Fruit fly (Drosophila melanogaster) whole organism, wandering third instar larva: ENCODE measurements around the gene CG42526.

Experiments used
- Abd-B ChIP-seq: fragments of >200 bp; optimal IDR thresholded peaks from 2 replicates; lab custom pipeline; 2017; ENCODE audit warnings: missing biosample characterization, missing genetic modification characterization
- CG32264 ChIP-seq: fragments of 200-800 bp; sonication (Bioruptor generic); optimal IDR thresholded peaks from 2 replicates; lab custom pipeline; 2016; ENCODE audit warnings: missing biosample characterization, missing genetic modification characterization
- CrebA ChIP-seq: fragments of 200-800 bp; sonication (Bioruptor generic); optimal IDR thresholded peaks from 2 replicates; lab custom pipeline; 2016; ENCODE audit warnings: missing biosample characterization, mild to moderate bottlenecking, missing genetic modification characterization, borderline replicate concordance
- Dfd ChIP-seq: fragments of >200 bp; optimal IDR thresholded peaks from 2 replicates; lab custom pipeline; 2017; ENCODE audit warnings: missing biosample characterization, missing genetic modification characterization
- Dif ChIP-seq: fragments of 200-275, 200-300 bp; sonication (Bioruptor generic); optimal IDR thresholded peaks from 2 replicates; lab custom pipeline; 2018; ENCODE audit warnings: missing biosample characterization, missing genetic modification characterization; ENCODE audit not compliant: partially characterized antibody
- GATAd ChIP-seq: sonication (Bioruptor generic); optimal IDR thresholded peaks from 2 replicates; lab custom pipeline; 2016; ENCODE audit warnings: missing biosample characterization, missing genetic modification characterization
- HLH106 ChIP-seq: fragments of 200-800 bp; optimal IDR thresholded peaks from 3 replicates; lab custom pipeline; 2019; ENCODE audit warnings: missing biosample characterization, mild to moderate bottlenecking, missing genetic modification characterization, moderate library complexity
- Hnf4 ChIP-seq: fragments of 200-800 bp; sonication (Bioruptor generic); optimal IDR thresholded peaks from 2 replicates; lab custom pipeline; 2016; ENCODE audit warnings: missing biosample characterization, mild to moderate bottlenecking, missing genetic modification characterization
- Hr78 ChIP-seq: fragments of >200 bp; optimal IDR thresholded peaks from 2 replicates; lab custom pipeline; 2017; ENCODE audit warnings: missing biosample characterization, missing genetic modification characterization
- Hr83 ChIP-seq: fragments of 200-300 bp; sonication (Bioruptor generic); optimal IDR thresholded peaks from 2 replicates; lab custom pipeline; 2016; ENCODE audit warnings: missing biosample characterization, mild to moderate bottlenecking, missing genetic modification characterization, moderate library complexity; ENCODE audit not compliant: poor library complexity, severe bottlenecking
- Jra ChIP-seq: sonication (Bioruptor generic); optimal IDR thresholded peaks from 2 replicates; lab custom pipeline; 2016; ENCODE audit warnings: missing biosample characterization, missing genetic modification characterization
- Mio ChIP-seq: sonication (Bioruptor generic); optimal IDR thresholded peaks from 2 replicates; lab custom pipeline; 2016; ENCODE audit warnings: missing biosample characterization, missing genetic modification characterization
- Myc ChIP-seq: fragments of >200 bp; optimal IDR thresholded peaks from 2 replicates; lab custom pipeline; 2017
- OdsH ChIP-seq: fragments of 200-800 bp; sonication (Bioruptor generic); optimal IDR thresholded peaks from 2 replicates; lab custom pipeline; 2016; ENCODE audit warnings: missing biosample characterization, mild to moderate bottlenecking, missing genetic modification characterization
- Rel ChIP-seq, 2 experiments: fragments of 200-800 bp; sonication (Bioruptor generic) in 1 of 2; optimal IDR thresholded peaks; 2 replicates in 1 of 2; 3 replicates in 1 of 2; lab custom pipeline; 2016 to 2019; ENCODE audit warnings: mild to moderate bottlenecking in 2 of 2, missing biosample characterization in 2 of 2, missing genetic modification characterization in 2 of 2, moderate library complexity in 1 of 2
- Sp1 ChIP-seq: fragments of 200-800 bp; sonication (Bioruptor generic); optimal IDR thresholded peaks from 3 replicates; lab custom pipeline; 2019; ENCODE audit warnings: missing biosample characterization, mild to moderate bottlenecking, missing genetic modification characterization, moderate library complexity
- Vsx2 ChIP-seq: fragments of 200-300, 225-300 bp; sonication (Bioruptor generic); optimal IDR thresholded peaks from 2 replicates; lab custom pipeline; 2018; ENCODE audit warnings: missing biosample characterization, missing genetic modification characterization; ENCODE audit not compliant: partially characterized antibody
- br ChIP-seq: fragments of 200-800 bp; sonication (Bioruptor generic); optimal IDR thresholded peaks from 2 replicates; lab custom pipeline; 2016; ENCODE audit warnings: missing biosample characterization, missing genetic modification characterization
- brk ChIP-seq: fragments of 200-800 bp; sonication (Bioruptor generic); optimal IDR thresholded peaks from 2 replicates; lab custom pipeline; 2016; ENCODE audit warnings: missing biosample characterization, mild to moderate bottlenecking, missing genetic modification characterization
- dl ChIP-seq, 2 experiments: fragments of 175-275, 200-275 bp in 1 of 2; fragments of 200-275 bp in 1 of 2; sonication (Bioruptor generic); optimal IDR thresholded peaks; lab custom pipeline; 2018; ENCODE audit warnings: mild to moderate bottlenecking in 2 of 2, missing biosample characterization in 2 of 2, missing genetic modification characterization in 2 of 2, moderate library complexity in 2 of 2; ENCODE audit not compliant: partially characterized antibody in 2 of 2, insufficient read depth in 1 of 2
- dsf ChIP-seq: sonication (Bioruptor generic); optimal IDR thresholded peaks from 2 replicates; lab custom pipeline; 2016; ENCODE audit warnings: missing biosample characterization, missing genetic modification characterization, borderline replicate concordance
- ey ChIP-seq: fragments of 200-800 bp; sonication (Bioruptor generic); optimal IDR thresholded peaks from 2 replicates; lab custom pipeline; 2016; ENCODE audit warnings: missing biosample characterization, missing genetic modification characterization
- foxo ChIP-seq, 2 experiments: fragments of 200-800 bp; sonication (Bioruptor generic); optimal IDR thresholded peaks; 2 replicates in 1 of 2; 3 replicates in 1 of 2; lab custom pipeline; 2016 to 2017; ENCODE audit warnings: missing biosample characterization in 2 of 2, missing genetic modification characterization in 2 of 2
- fru ChIP-seq: fragments of 200-800 bp; sonication (Bioruptor generic); optimal IDR thresholded peaks from 3 replicates; lab custom pipeline; 2016; ENCODE audit warnings: missing biosample characterization, mild to moderate bottlenecking, missing genetic modification characterization
- h ChIP-seq: fragments of 200-800 bp; sonication (Bioruptor generic); optimal IDR thresholded peaks from 3 replicates; lab custom pipeline; 2016; ENCODE audit warnings: missing biosample characterization, mild to moderate bottlenecking, missing genetic modification characterization
- jim ChIP-seq: fragments of 175-275, 200-325 bp; sonication (Bioruptor generic); optimal IDR thresholded peaks from 2 replicates; lab custom pipeline; 2016; ENCODE audit warnings: missing biosample characterization, mild to moderate bottlenecking, missing genetic modification characterization
- psq ChIP-seq: fragments of 200-800 bp; sonication (Bioruptor generic); optimal IDR thresholded peaks from 3 replicates; lab custom pipeline; 2017; ENCODE audit warnings: missing biosample characterization, mild to moderate bottlenecking, missing genetic modification characterization, moderate library complexity
- rgr ChIP-seq: fragments of 200-800 bp; sonication (Bioruptor generic); optimal IDR thresholded peaks from 3 replicates; lab custom pipeline; 2016; ENCODE audit warnings: missing biosample characterization, mild to moderate bottlenecking, missing genetic modification characterization
- sage ChIP-seq: fragments of 200-800 bp; sonication (Bioruptor generic); optimal IDR thresholded peaks from 2 replicates; lab custom pipeline; 2016; ENCODE audit warnings: missing biosample characterization, mild to moderate bottlenecking, missing genetic modification characterization
- sv ChIP-seq: fragments of 200-800 bp; sonication (Bioruptor generic); optimal IDR thresholded peaks from 3 replicates; lab custom pipeline; 2016; ENCODE audit warnings: missing biosample characterization, missing genetic modification characterization
- tai ChIP-seq: sonication (Bioruptor generic); optimal IDR thresholded peaks from 2 replicates; lab custom pipeline; 2016; ENCODE audit warnings: missing biosample characterization, missing genetic modification characterization
- usp ChIP-seq: fragments of >200 bp; optimal IDR thresholded peaks from 2 replicates; lab custom pipeline; 2017; ENCODE audit warnings: missing biosample characterization, missing genetic modification characterization
- woc ChIP-seq: sonication (Bioruptor generic); optimal IDR thresholded peaks from 2 replicates; lab custom pipeline; 2016; ENCODE audit warnings: missing biosample characterization, mild to moderate bottlenecking, missing genetic modification characterization

CG42526 gene

DNA sequence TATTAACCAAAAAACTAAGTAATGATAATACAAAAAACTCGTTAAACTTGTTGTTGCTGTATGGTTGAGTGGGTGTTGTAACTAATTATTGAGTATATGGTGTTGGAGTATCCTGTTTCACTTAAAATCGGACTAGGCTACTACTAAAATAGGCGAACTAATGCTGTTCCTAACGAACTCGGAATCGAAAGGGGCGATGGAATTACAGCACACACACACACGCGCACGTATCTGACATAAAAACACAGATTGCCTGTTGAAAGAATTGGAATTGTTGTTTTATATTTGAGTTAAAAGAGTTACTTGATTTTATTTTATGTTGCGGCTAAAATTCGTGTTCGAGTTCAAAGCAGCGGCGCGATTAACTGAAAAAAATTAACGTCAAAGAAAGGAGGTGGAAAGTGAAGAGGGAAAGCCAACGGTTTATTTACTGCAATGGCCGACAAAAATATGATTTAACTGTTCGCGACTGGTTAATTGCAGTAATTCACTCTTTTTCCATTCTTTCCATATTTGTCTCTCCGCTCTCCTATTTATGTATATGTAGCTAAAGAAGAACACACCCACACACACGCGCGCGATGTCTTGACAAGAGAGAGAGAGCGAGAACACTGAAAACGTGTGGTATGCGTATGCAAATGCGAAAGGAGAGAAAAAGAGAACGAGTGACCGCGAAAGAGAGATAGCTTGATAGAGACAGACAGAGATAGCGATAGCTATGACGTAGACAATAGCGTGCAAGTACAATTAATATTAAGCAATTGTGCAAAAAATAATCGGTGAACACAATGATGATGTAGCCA lies 33.6 kb downstream of the CG42526 start:
- TF ChIP-seq CrebA (GFP tag; lab: Kevin White, UChicago), result peak; percentile 66
- TF ChIP-seq Jra (GFP tag; lab: Kevin White, UChicago), result peak; percentile 16
- TF ChIP-seq dl (GFP tag; optimal IDR thresholded peaks at IDR 0.05; lab: Kevin White, UChicago; ENCODE audit: insufficient read depth in 1 of 2, partially characterized antibody in 2 of 2), result peak; percentile 66 to 89
- TF ChIP-seq HLH106 (tag; lab: Kevin White, UChicago), result no peak
- peak; percentile 17 for TF ChIP-seq sage (GFP tag; lab: Kevin White, UChicago)
- TF ChIP-seq Dif (GFP tag; lab: Kevin White, UChicago), result peak; percentile 92
- no peak for TF ChIP-seq Mio (GFP tag; lab: Kevin White, UChicago)
- no peak for TF ChIP-seq sv
- TF ChIP-seq fru, result peak; percentile 73
- no peak for TF ChIP-seq GATAd (GFP tag; lab: Kevin White, UChicago)
- no peak for TF ChIP-seq OdsH (GFP tag; lab: Kevin White, UChicago)
- TF ChIP-seq psq (GFP tag; lab: Kevin White, UChicago), result peak; percentile 57

DNA sequence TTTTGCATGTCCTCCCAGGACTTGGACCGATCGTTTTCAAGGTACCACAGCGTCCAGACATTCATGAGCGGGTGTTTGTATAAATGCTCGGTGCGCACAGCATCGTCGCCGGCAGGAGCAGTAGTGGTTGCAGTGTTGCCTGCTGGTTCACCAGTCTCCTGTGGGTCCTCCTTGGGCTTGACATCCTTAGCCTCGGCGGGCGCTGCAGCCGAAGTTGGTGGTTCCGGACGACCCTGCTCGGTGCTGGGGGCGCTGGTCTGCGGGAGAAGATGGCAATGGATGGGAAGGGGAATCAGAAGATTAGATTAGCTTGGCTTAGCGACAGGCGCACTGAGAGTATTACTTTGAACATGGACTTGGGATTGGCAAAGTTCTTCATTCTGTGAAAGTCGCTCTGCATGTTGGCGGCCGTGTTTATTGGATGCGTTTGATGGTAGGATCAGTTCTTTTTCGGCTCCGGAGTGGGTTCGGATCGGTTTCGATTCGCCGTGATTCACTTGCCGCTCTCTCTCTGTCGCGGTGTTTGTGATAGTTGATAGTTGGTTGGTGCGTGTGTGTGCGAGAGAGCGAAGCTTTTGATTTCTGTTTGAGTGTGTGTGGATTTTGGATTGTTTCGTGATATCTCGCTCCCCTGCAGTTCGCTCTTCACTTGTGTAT lies 34.4 kb downstream of the CG42526 start:
- TF ChIP-seq foxo (GFP tag; optimal IDR thresholded peaks at IDR 0.05; lab: Kevin White, UChicago) (no peak), Hnf4 (no peak)

DNA sequence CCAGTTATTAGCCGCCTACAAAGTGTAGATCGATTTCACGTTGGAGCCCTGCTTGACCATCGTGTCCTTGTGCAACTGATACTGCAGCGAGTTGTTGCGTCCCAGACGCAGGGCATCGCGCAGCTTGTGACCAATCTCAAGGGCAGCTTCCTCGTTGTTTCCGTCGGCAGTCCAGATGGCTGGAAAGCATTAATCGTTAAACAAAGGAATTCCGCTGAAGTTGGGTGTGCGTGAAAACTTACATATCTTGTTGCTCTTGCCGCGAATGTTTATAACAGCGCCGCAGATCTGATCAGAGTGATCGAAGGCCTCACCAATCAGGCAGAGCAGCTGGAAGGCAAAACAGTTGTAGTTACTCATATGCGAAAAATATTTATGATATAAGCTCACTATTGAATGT lies 35.3 kb downstream of the CG42526 start:
- TF ChIP-seq dsf (GFP tag; lab: Kevin White, UChicago), result no peak
- TF ChIP-seq OdsH (GFP tag; lab: Kevin White, UChicago), result no peak
- TF ChIP-seq CrebA (GFP tag; lab: Kevin White, UChicago), result no peak
- no peak for TF ChIP-seq sv
- TF ChIP-seq Hnf4, result no peak
- no peak for TF ChIP-seq GATAd (GFP tag; lab: Kevin White, UChicago)
- TF ChIP-seq Dif (GFP tag; lab: Kevin White, UChicago), result no peak
- TF ChIP-seq Hr78, result no peak
- TF ChIP-seq brk, result no peak
- no peak for TF ChIP-seq Jra (GFP tag; lab: Kevin White, UChicago)
- TF ChIP-seq ey, result no peak
- no peak for TF ChIP-seq foxo (GFP tag; optimal IDR thresholded peaks at IDR 0.05; lab: Kevin White, UChicago)
- TF ChIP-seq usp (GFP tag; lab: Kevin White, UChicago), result no peak
- TF ChIP-seq Myc (lab: Kevin White, UChicago), result no peak

- TF ChIP-seq Dfd (GFP tag; lab: Kevin White, UChicago), result no peak
- peak; percentile 24 for TF ChIP-seq sv
- peak; percentile 36 for TF ChIP-seq h (GFP tag; lab: Kevin White, UChicago)
- no peak for TF ChIP-seq Rel (GFP tag; optimal IDR thresholded peaks at IDR 0.05; lab: Kevin White, UChicago)
- TF ChIP-seq Rel (tag; optimal IDR thresholded peaks at IDR 0.05; lab: Kevin White, UChicago), result peak; percentile 23
- TF ChIP-seq dl (GFP tag; optimal IDR thresholded peaks at IDR 0.05; lab: Kevin White, UChicago; ENCODE audit: insufficient read depth in 1 of 2, partially characterized antibody in 2 of 2), result no peak
- peak; percentile 33 for TF ChIP-seq fru
- TF ChIP-seq CG32264 (GFP tag; lab: Kevin White, UChicago), result peak; percentile 23
- TF ChIP-seq jim (GFP tag; lab: Kevin White, UChicago), result no peak
- no peak for TF ChIP-seq Jra (GFP tag; lab: Kevin White, UChicago)
- TF ChIP-seq Sp1, result peak; percentile 50
- no peak for TF ChIP-seq Dif (GFP tag; lab: Kevin White, UChicago)
- TF ChIP-seq Myc (lab: Kevin White, UChicago), result no peak
- peak; percentile 15 for TF ChIP-seq br (GFP tag; lab: Kevin White, UChicago)
- TF ChIP-seq Mio (GFP tag; lab: Kevin White, UChicago), result no peak
- TF ChIP-seq Hr83 (GFP tag; lab: Kevin White, UChicago), result peak; percentile 25
- no peak for TF ChIP-seq GATAd (GFP tag; lab: Kevin White, UChicago)
- no peak for TF ChIP-seq Abd-B (GFP tag; lab: Kevin White, UChicago)
- TF ChIP-seq Hnf4, result peak; percentile 76
- peak; percentile 52 for TF ChIP-seq tai
- TF ChIP-seq woc (GFP tag; lab: Kevin White, UChicago), result peak; percentile 1
- TF ChIP-seq Vsx2 (GFP tag; lab: Kevin White, UChicago), result no peak
- TF ChIP-seq brk, result peak; percentile 34
- TF ChIP-seq psq (GFP tag; lab: Kevin White, UChicago), result peak; percentile 15
- TF ChIP-seq OdsH (GFP tag; lab: Kevin White, UChicago), result peak; percentile 15
- TF ChIP-seq dsf (GFP tag; lab: Kevin White, UChicago), result peak; percentile 2
- peak; percentile 40 for TF ChIP-seq rgr (GFP tag; lab: Kevin White, UChicago)
These were observed 36.0 kb downstream of the CG42526 start, which contains the start of gene CG4080 for dm6 chr3L:9399013-9399750. Gene CG4080, minus strand, starts transcription at chr3L:9399227.
